Worm (Caenorhabditis elegans): Measurements from ENCODE around the gene nhr-30.

DNA sequence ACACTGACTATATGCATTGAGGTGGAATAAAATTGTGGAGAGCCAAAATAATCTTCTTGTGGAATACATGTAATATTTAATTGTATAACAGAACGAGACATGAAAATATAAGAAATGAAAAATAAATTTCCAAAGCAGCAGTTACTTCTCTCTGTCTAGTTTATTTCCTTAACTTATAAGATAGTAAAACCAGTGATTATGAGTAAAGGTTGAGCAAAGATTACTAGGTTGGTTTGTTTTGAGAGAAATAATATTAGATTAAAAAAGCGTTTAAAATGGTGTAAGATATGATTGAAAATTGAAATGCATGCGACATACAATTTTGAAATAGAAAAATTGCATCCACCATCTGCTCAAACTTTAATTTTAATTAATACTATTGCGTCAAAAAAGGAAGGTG lies 31.2 kb upstream of the nhr-30 start, which contains the start of gene srh-201:
- no peak for TF ChIP-seq snpc-4 (GFP tag; optimal IDR thresholded peaks at IDR 0.05)
- TF ChIP-seq snpc-4 (tag; optimal IDR thresholded peaks at IDR 0.05) = no peak
- TF ChIP-seq tlf-1 (GFP tag; optimal IDR thresholded peaks at IDR 0.05) = no peak
- no peak for TF ChIP-seq let-526 (GFP tag; IDR thresholded peaks at IDR 0.05)
- no peak for TF ChIP-seq ztf-26 (tag; optimal IDR thresholded peaks at IDR 0.05)
- TF ChIP-seq Y56A3A.18 (GFP tag; IDR thresholded peaks at IDR 0.05) = no peak
- no peak for TF ChIP-seq nhr-179 (tag; optimal IDR thresholded peaks at IDR 0.05)
- no peak for TF ChIP-seq ceh-91 (GFP tag; IDR thresholded peaks at IDR 0.05)
- TF ChIP-seq nhr-90 (tag; optimal IDR thresholded peaks at IDR 0.05) = no peak
